Worm (Caenorhabditis elegans) whole organism, young adult: ENCODE data around the gene Y54G11A.14.
A peak's percentile ranks its signal among the peaks of the same experiment; 100 is the strongest.

Source experiments
- D2030.7 ChIP-seq: fragments of 200-800 bp; sonication (Bioruptor generic); IDR thresholded peaks from 2 replicates; pipeline ENCODE4 v1.3.6; 2022; ENCODE audit warnings: missing genetic modification reagents, missing genetic modification characterization, missing compliant biosample characterization
- F23B12.7 ChIP-seq: sonication (generic microtip); optimal IDR thresholded peaks from 2 replicates; lab custom pipeline; 2017; ENCODE audit warnings: missing genetic modification characterization, mild to moderate bottlenecking, missing compliant biosample characterization, antibody characterized with exemption, moderate library complexity; ENCODE audit not compliant: insufficient read depth
- F39B2.1 ChIP-seq: fragments of 200-800 bp; sonication (Bioruptor generic); IDR thresholded peaks from 2 replicates; pipeline ENCODE4 v1.3.6; 2022; ENCODE audit warnings: missing genetic modification reagents, missing genetic modification characterization, missing compliant biosample characterization
- K11D2.4 ChIP-seq: fragments of 200-800 bp; sonication (Bioruptor generic); IDR thresholded peaks from 2 replicates; pipeline ENCODE4 v1.3.6; 2022; ENCODE audit warnings: missing genetic modification reagents, missing genetic modification characterization, missing compliant biosample characterization
- Y79H2A.3 ChIP-seq: fragments of 200-800 bp; sonication (Bioruptor generic); conservative IDR thresholded peaks from 2 replicates; pipeline ENCODE4 v1.3.6; 2022; ENCODE audit warnings: missing genetic modification reagents, missing genetic modification characterization, missing compliant biosample characterization
- akir-1 ChIP-seq: fragments of 200-800 bp; sonication (Bioruptor generic); optimal IDR thresholded peaks from 2 replicates; lab custom pipeline; 2018; ENCODE audit warnings: mild to moderate bottlenecking, missing genetic modification characterization, moderate library complexity, missing compliant biosample characterization
- athp-1 ChIP-seq: sonication (generic microtip); optimal IDR thresholded peaks from 2 replicates; lab custom pipeline; 2017; ENCODE audit warnings: mild to moderate bottlenecking, missing genetic modification characterization, missing compliant biosample characterization
- attf-3 ChIP-seq: fragments of 200-800 bp; sonication (Bioruptor generic); conservative IDR thresholded peaks from 2 replicates; pipeline ENCODE4 v1.3.6; 2022; ENCODE audit warnings: missing genetic modification reagents, missing genetic modification characterization, missing compliant biosample characterization
- attf-6 ChIP-seq: fragments of 200-800 bp; sonication (Bioruptor generic); IDR thresholded peaks from 2 replicates; pipeline ENCODE4 v1.3.6; 2022; ENCODE audit warnings: missing genetic modification reagents, missing genetic modification characterization, missing compliant biosample characterization
- bed-1 ChIP-seq: fragments of 200-800 bp; sonication (Bioruptor generic); IDR thresholded peaks from 2 replicates; pipeline ENCODE4 v1.3.6; 2022; ENCODE audit warnings: missing genetic modification reagents, missing genetic modification characterization, missing compliant biosample characterization
- ceh-100 ChIP-seq: fragments of 200-800 bp; sonication (Bioruptor generic); IDR thresholded peaks from 2 replicates; pipeline ENCODE4 v1.3.6; 2022; ENCODE audit warnings: missing genetic modification reagents, missing genetic modification characterization, missing compliant biosample characterization
- ceh-27 ChIP-seq: fragments of 200-800 bp; sonication (Bioruptor generic); optimal IDR thresholded peaks from 2 replicates; lab custom pipeline; 2018; ENCODE audit warnings: mild to moderate bottlenecking, missing genetic modification characterization, moderate library complexity, missing compliant biosample characterization
- egrh-3 ChIP-seq: fragments of 200-800 bp; sonication (Bioruptor generic); IDR thresholded peaks from 2 replicates; pipeline ENCODE4 v1.3.6; 2022; ENCODE audit warnings: missing genetic modification reagents, missing genetic modification characterization, missing compliant biosample characterization
- hlh-12 ChIP-seq: sonication (generic microtip); optimal IDR thresholded peaks from 2 replicates; lab custom pipeline; 2016; ENCODE audit warnings: missing genetic modification characterization, missing compliant biosample characterization
- hrde-1 ChIP-seq: sonication (generic microtip); optimal IDR thresholded peaks from 2 replicates; lab custom pipeline; 2016; ENCODE audit warnings: missing genetic modification characterization, mild to moderate bottlenecking, missing compliant biosample characterization, moderate library complexity, missing genotype, missing genetic modification reagents, borderline replicate concordance
- lag-1 ChIP-seq: fragments of 200-800 bp; sonication (Bioruptor generic); IDR thresholded peaks from 2 replicates; pipeline ENCODE4 v1.3.6; 2022; ENCODE audit warnings: missing genetic modification reagents, missing genetic modification characterization, missing compliant biosample characterization
- let-526 ChIP-seq: fragments of 200-800 bp; sonication (Bioruptor generic); IDR thresholded peaks from 2 replicates; pipeline ENCODE4 v1.3.6; 2022; ENCODE audit warnings: missing genetic modification reagents, missing genetic modification characterization, missing compliant biosample characterization
- lin-35 ChIP-seq, 3 experiments: fragments of 150-350 bp in 2 of 3; sonication (generic microtip) in 1 of 3; optimal IDR thresholded peaks; 2 replicates each; lab custom pipeline; 2014 to 2018; ENCODE audit warnings: missing biosample characterization in 3 of 3, missing genetic modification characterization in 3 of 3, missing genetic modification reagents in 3 of 3
- lin-40 ChIP-seq: sonication (generic microtip); optimal IDR thresholded peaks from 2 replicates; lab custom pipeline; 2016; ENCODE audit warnings: missing genetic modification characterization, mild to moderate bottlenecking, missing compliant biosample characterization, missing genotype, missing genetic modification reagents
- lir-1 ChIP-seq: fragments of 200-800 bp; sonication (Bioruptor generic); conservative IDR thresholded peaks from 2 replicates; pipeline ENCODE4 v1.3.6; 2022; ENCODE audit warnings: missing genetic modification reagents, missing genetic modification characterization, missing compliant biosample characterization
- lsy-27 ChIP-seq: sonication (generic microtip); optimal IDR thresholded peaks from 2 replicates; lab custom pipeline; 2017; ENCODE audit warnings: missing genetic modification characterization, mild to moderate bottlenecking, missing compliant biosample characterization, antibody characterized with exemption, missing genotype, borderline replicate concordance; ENCODE audit not compliant: insufficient read depth
- madf-6 ChIP-seq: fragments of 200-800 bp; sonication (Bioruptor generic); IDR thresholded peaks from 2 replicates; pipeline ENCODE4 v1.3.6; 2022; ENCODE audit warnings: missing genetic modification reagents, missing genetic modification characterization, missing compliant biosample characterization
- mel-28 ChIP-seq: sonication (generic microtip); optimal IDR thresholded peaks from 2 replicates; lab custom pipeline; 2016; ENCODE audit warnings: borderline replicate concordance, mild to moderate bottlenecking, missing genetic modification characterization, missing compliant biosample characterization
- mes-4 ChIP-seq: sonication (generic microtip); optimal IDR thresholded peaks from 2 replicates; lab custom pipeline; 2016; ENCODE audit warnings: missing genotype, missing genetic modification characterization, missing compliant biosample characterization
- nhr-120 ChIP-seq: fragments of 200-800 bp; sonication (Bioruptor generic); IDR thresholded peaks from 2 replicates; pipeline ENCODE4 v1.3.6; 2022; ENCODE audit warnings: missing genetic modification characterization, missing compliant biosample characterization
- nhr-27 ChIP-seq: fragments of 200-800 bp; sonication (Bioruptor generic); optimal IDR thresholded peaks from 2 replicates; lab custom pipeline; 2018; ENCODE audit warnings: mild to moderate bottlenecking, missing genetic modification characterization, moderate library complexity, missing compliant biosample characterization
- rcor-1 ChIP-seq: fragments of 200-800 bp; sonication (Bioruptor generic); IDR thresholded peaks from 2 replicates; pipeline ENCODE4 v1.3.6; 2022; ENCODE audit warnings: missing genetic modification reagents, missing genetic modification characterization, missing compliant biosample characterization
- somi-1 ChIP-seq: fragments of 200-800 bp; sonication (Bioruptor generic); optimal IDR thresholded peaks from 2 replicates; lab custom pipeline; 2018; ENCODE audit warnings: mild to moderate bottlenecking, missing genetic modification characterization, missing compliant biosample characterization
- unc-130 ChIP-seq: sonication (generic microtip); optimal IDR thresholded peaks from 2 replicates; lab custom pipeline; 2016; ENCODE audit warnings: missing genetic modification reagents, missing genetic modification characterization, missing compliant biosample characterization
- xnd-1 ChIP-seq: sonication (generic microtip); optimal IDR thresholded peaks from 2 replicates; lab custom pipeline; 2016; ENCODE audit warnings: missing genotype, missing genetic modification reagents, missing genetic modification characterization, missing compliant biosample characterization
- zfh-2 ChIP-seq: fragments of 200-800 bp; sonication (Bioruptor generic); conservative IDR thresholded peaks from 2 replicates; pipeline ENCODE4 v1.3.6; 2022; ENCODE audit warnings: missing genetic modification reagents, missing genetic modification characterization, missing compliant biosample characterization
- ztf-22 ChIP-seq: fragments of 200-800 bp; sonication (Bioruptor generic); optimal IDR thresholded peaks from 2 replicates; lab custom pipeline; 2018; ENCODE audit warnings: mild to moderate bottlenecking, missing genetic modification characterization, moderate library complexity, missing compliant biosample characterization
- ztf-6 ChIP-seq: fragments of 200-800 bp; sonication (Bioruptor generic); IDR thresholded peaks from 2 replicates; pipeline ENCODE4 v1.3.6; 2022; ENCODE audit warnings: missing genetic modification reagents, missing genetic modification characterization, missing compliant biosample characterization

Y54G11A.14 gene

ce11 chrII:14318027-14318426, at the start of gene Y54G11A.14:
Gene Y54G11A.14 (plus strand): TSS chrII:14318158.
- TF ChIP-seq zfh-2 (GFP tag; lab: Robert Waterston, UW) (peak; percentile 76; the same call in 1 of the 2 replicates), xnd-1 (no peak), bed-1 (GFP tag; lab: Robert Waterston, UW) (no peak), lin-35 (GFP tag; optimal IDR thresholded peaks at IDR 0.05; lab: Kevin White, UChicago) (no peak), attf-3 (GFP tag; lab: Robert Waterston, UW) (no peak), athp-1 (tag; lab: Kevin White, UChicago) (no peak), egrh-3 (GFP tag; lab: Robert Waterston, UW) (peak; percentile 68), let-526 (GFP tag; lab: Robert Waterston, UW) (no peak), lin-40 (tag; lab: Kevin White, UChicago) (no peak), F23B12.7 (no peak), nhr-27 (tag; lab: Kevin White, UChicago) (no peak), akir-1 (GFP tag; lab: Kevin White, UChicago) (peak; percentile 3)

- no peak for TF ChIP-seq ceh-100 (GFP tag; lab: Robert Waterston, UW)
- TF ChIP-seq K11D2.4 (GFP tag; lab: Robert Waterston, UW), result no peak
- TF ChIP-seq mes-4 (tag; lab: Kevin White, UChicago), result no peak
- no peak for TF ChIP-seq attf-6 (GFP tag; lab: Robert Waterston, UW)
- TF ChIP-seq somi-1, result no peak
- no peak for TF ChIP-seq let-526 (GFP tag; lab: Robert Waterston, UW)
- TF ChIP-seq nhr-120, result no peak
- no peak for TF ChIP-seq xnd-1
- no peak for TF ChIP-seq zfh-2 (GFP tag; lab: Robert Waterston, UW)
- TF ChIP-seq ceh-27 (GFP tag; lab: Kevin White, UChicago), result no peak
- no peak for TF ChIP-seq madf-6 (GFP tag; lab: Robert Waterston, UW)
- no peak for TF ChIP-seq lag-1 (GFP tag; lab: Robert Waterston, UW)
- no peak for TF ChIP-seq hrde-1 (tag; lab: Kevin White, UChicago)
- no peak for TF ChIP-seq attf-3 (GFP tag; lab: Robert Waterston, UW)
- no peak for TF ChIP-seq hlh-12 (tag; lab: Kevin White, UChicago)
- TF ChIP-seq ztf-22 (GFP tag; lab: Kevin White, UChicago), result no peak
- no peak for TF ChIP-seq D2030.7 (GFP tag; lab: Robert Waterston, UW)
- no peak for TF ChIP-seq ztf-6 (GFP tag; lab: Robert Waterston, UW)
- TF ChIP-seq F39B2.1 (GFP tag; lab: Robert Waterston, UW), result no peak
- no peak for TF ChIP-seq mel-28 (tag; lab: Kevin White, UChicago)
- TF ChIP-seq, all 124 proteins: peak for 0
These were observed 48.8 kb upstream of the Y54G11A.14 start, which contains the start of gene Y54G11A.1 for ce11 chrII:14269142-14269593. Gene Y54G11A.1 (minus strand): TSS chrII:14269192.

ce11 chrII:14269839-14270238, 48.1 kb upstream of the Y54G11A.14 start:
- TF ChIP-seq rcor-1 (GFP tag; lab: Robert Waterston, UW), result no peak
- TF ChIP-seq lsy-27 (tag; lab: Kevin White, UChicago), result no peak
- TF ChIP-seq Y79H2A.3 (GFP tag; lab: Robert Waterston, UW), result no peak
- no peak for TF ChIP-seq unc-130
- TF ChIP-seq lir-1 (GFP tag; lab: Robert Waterston, UW), result no peak
- no peak for TF ChIP-seq akir-1 (GFP tag; lab: Kevin White, UChicago)
- no peak for TF ChIP-seq ceh-100 (GFP tag; lab: Robert Waterston, UW)
